Worm (Caenorhabditis elegans) whole organism, L2 larva: Measurements from ENCODE around the gene Y67D8C.7.
"Not testable (repeated sequence)": the region's sequence is repeated elsewhere in the genome, so short reads cannot be mapped to it uniquely, and the experiment has no call there.

Experiments used
- C34F6.9 ChIP-seq: fragments of 150-350 bp; optimal IDR thresholded peaks from 2 replicates; lab custom pipeline; 2014; ENCODE audit warnings: missing biosample characterization, missing genetic modification characterization
- F13H6.1 ChIP-seq: sonication (generic microtip); optimal IDR thresholded peaks from 2 replicates; lab custom pipeline; 2016; ENCODE audit warnings: missing genetic modification characterization, missing compliant biosample characterization
- R02D3.7 ChIP-seq: fragments of 150-350 bp; optimal IDR thresholded peaks from 2 replicates; lab custom pipeline; 2014; ENCODE audit warnings: missing biosample characterization, missing genetic modification characterization
- Y55F3AM.14 ChIP-seq: fragments of 200-800 bp; sonication (Bioruptor generic); optimal IDR thresholded peaks from 2 replicates; lab custom pipeline; 2018; ENCODE audit warnings: mild to moderate bottlenecking, missing genetic modification characterization, missing compliant biosample characterization
- ZK546.5 ChIP-seq: sonication (generic microtip); optimal IDR thresholded peaks from 2 replicates; lab custom pipeline; 2017; ENCODE audit warnings: missing biosample characterization, missing genetic modification characterization
- ama-1 ChIP-seq: fragments of 150-350 bp; optimal IDR thresholded peaks from 2 replicates; lab custom pipeline; 2018; ENCODE audit warnings: inconsistent platforms
- blmp-1 ChIP-seq: sonication (generic microtip); optimal IDR thresholded peaks from 2 replicates; lab custom pipeline; 2017; ENCODE audit warnings: missing genetic modification characterization, mild to moderate bottlenecking, missing compliant biosample characterization, antibody characterized with exemption, moderate library complexity; ENCODE audit not compliant: insufficient read depth
- ceh-82 ChIP-seq: fragments of 150-350 bp; optimal IDR thresholded peaks from 2 replicates; lab custom pipeline; 2014; ENCODE audit warnings: missing biosample characterization, missing genetic modification characterization
- crh-2 ChIP-seq: sonication (generic microtip); optimal IDR thresholded peaks from 2 replicates; lab custom pipeline; 2017; ENCODE audit warnings: missing biosample characterization, missing genetic modification characterization
- dmd-4 ChIP-seq: sonication (generic microtip); optimal IDR thresholded peaks from 2 replicates; lab custom pipeline; 2017; ENCODE audit warnings: missing biosample characterization, missing genetic modification characterization
- egl-27 ChIP-seq: sonication (generic microtip); optimal IDR thresholded peaks from 3 replicates; lab custom pipeline; 2017; ENCODE audit warnings: missing biosample characterization, missing genetic modification reagents, missing genetic modification characterization
- elt-3 ChIP-seq: sonication (generic microtip); optimal IDR thresholded peaks from 2 replicates; lab custom pipeline; 2017; ENCODE audit warnings: missing biosample characterization, missing genetic modification characterization
- fos-1 ChIP-seq: fragments of 150-350 bp; optimal IDR thresholded peaks from 2 replicates; lab custom pipeline; 2014; ENCODE audit warnings: missing biosample characterization, missing genetic modification characterization
- gmeb-1 ChIP-seq: fragments of 150-350 bp; optimal IDR thresholded peaks from 2 replicates; lab custom pipeline; 2014; ENCODE audit warnings: missing biosample characterization, missing genetic modification characterization
- lin-11 ChIP-seq: fragments of 150-350 bp; sonication (generic microtip); optimal IDR thresholded peaks from 2 replicates; lab custom pipeline; 2014; ENCODE audit warnings: missing biosample characterization, missing genetic modification characterization, inconsistent platforms, mixed read lengths
- lin-13 ChIP-seq: fragments of 150-350 bp; optimal IDR thresholded peaks from 2 replicates; lab custom pipeline; 2014; ENCODE audit warnings: missing biosample characterization, missing genetic modification reagents, missing genetic modification characterization
- lin-39 ChIP-seq: fragments of 150-350 bp; optimal IDR thresholded peaks from 2 replicates; lab custom pipeline; 2014; ENCODE audit warnings: missing biosample characterization, missing genetic modification reagents, missing genetic modification characterization
- lsy-2 ChIP-seq, 2 experiments: fragments of 150-350 bp in 1 of 2; sonication (generic microtip) in 1 of 2; optimal IDR thresholded peaks; 2 replicates each; lab custom pipeline; 2014 to 2017; ENCODE audit warnings: missing biosample characterization in 2 of 2, missing genetic modification characterization in 2 of 2
- mab-5 ChIP-seq: fragments of 150-350 bp; optimal IDR thresholded peaks from 2 replicates; lab custom pipeline; 2014; ENCODE audit warnings: missing biosample characterization, missing genetic modification characterization
- mbf-1 ChIP-seq: sonication (generic microtip); optimal IDR thresholded peaks from 2 replicates; lab custom pipeline; 2017; ENCODE audit warnings: missing biosample characterization, missing genetic modification characterization
- mdl-1 ChIP-seq, 2 experiments: fragments of 150-350 bp in 1 of 2; sonication (generic microtip) in 1 of 2; optimal IDR thresholded peaks; 2 replicates each; lab custom pipeline; 2017; ENCODE audit warnings: missing biosample characterization in 2 of 2, missing genetic modification characterization in 2 of 2
- nhr-10 ChIP-seq: sonication (generic microtip); optimal IDR thresholded peaks from 2 replicates; lab custom pipeline; 2017; ENCODE audit warnings: missing biosample characterization, missing genetic modification characterization
- nhr-11 ChIP-seq: fragments of 150-350 bp; optimal IDR thresholded peaks from 2 replicates; lab custom pipeline; 2014; ENCODE audit warnings: missing biosample characterization, missing genetic modification characterization
- nhr-12 ChIP-seq: fragments of 150-350 bp; optimal IDR thresholded peaks from 2 replicates; lab custom pipeline; 2014; ENCODE audit warnings: missing biosample characterization, missing genetic modification characterization
- nhr-129 ChIP-seq: fragments of 150-350 bp; optimal IDR thresholded peaks from 2 replicates; lab custom pipeline; 2014; ENCODE audit warnings: missing biosample characterization, missing genetic modification characterization
- nhr-21 ChIP-seq: fragments of 150-350 bp; optimal IDR thresholded peaks from 2 replicates; lab custom pipeline; 2014; ENCODE audit warnings: missing biosample characterization, missing genetic modification characterization
- nhr-237 ChIP-seq: fragments of 150-350 bp; optimal IDR thresholded peaks from 2 replicates; lab custom pipeline; 2014; ENCODE audit warnings: missing biosample characterization, missing genetic modification characterization
- nhr-25 ChIP-seq: fragments of 150-350 bp; sonication (generic microtip); optimal IDR thresholded peaks from 3 replicates; lab custom pipeline; 2014; ENCODE audit warnings: missing biosample characterization, missing genetic modification characterization
- nhr-6 ChIP-seq: fragments of 150-350 bp; optimal IDR thresholded peaks from 2 replicates; lab custom pipeline; 2014; ENCODE audit warnings: missing biosample characterization, missing genetic modification characterization
- nhr-77 ChIP-seq: fragments of 150-350 bp; optimal IDR thresholded peaks from 2 replicates; lab custom pipeline; 2014; ENCODE audit warnings: missing biosample characterization, missing genetic modification characterization
- peb-1 ChIP-seq: fragments of 150-350 bp; optimal IDR thresholded peaks from 2 replicates; lab custom pipeline; 2014; ENCODE audit warnings: missing biosample characterization, missing genetic modification characterization
- sem-4 ChIP-seq: fragments of 150-350 bp; optimal IDR thresholded peaks from 2 replicates; lab custom pipeline; 2014; ENCODE audit warnings: missing biosample characterization, missing genetic modification reagents, missing genetic modification characterization
- sma-3 ChIP-seq: sonication (generic microtip); optimal IDR thresholded peaks from 2 replicates; lab custom pipeline; 2016; ENCODE audit warnings: missing genetic modification reagents, missing genetic modification characterization, missing compliant biosample characterization
- sma-9 ChIP-seq, 2 experiments: fragments of 150-350 bp in 1 of 2; sonication (generic microtip) in 1 of 2; optimal IDR thresholded peaks; 2 replicates each; lab custom pipeline; 2014 to 2016; ENCODE audit warnings: missing genetic modification characterization in 2 of 2, mild to moderate bottlenecking in 1 of 2, missing biosample characterization in 1 of 2, missing compliant biosample characterization in 1 of 2, missing genetic modification reagents in 1 of 2, moderate library complexity in 1 of 2
- snpc-4 ChIP-seq: fragments of 150-350 bp; optimal IDR thresholded peaks from 2 replicates; lab custom pipeline; 2014; ENCODE audit warnings: missing biosample characterization, missing genetic modification characterization
- unc-55 ChIP-seq: fragments of 150-350 bp; sonication (generic microtip); optimal IDR thresholded peaks from 3 replicates; lab custom pipeline; 2014; ENCODE audit warnings: missing biosample characterization, missing genetic modification reagents, missing genetic modification characterization
- unc-62 ChIP-seq: fragments of 150-350 bp; optimal IDR thresholded peaks from 2 replicates; lab custom pipeline; 2014; ENCODE audit warnings: missing biosample characterization, missing genetic modification reagents, missing genetic modification characterization
- zag-1 ChIP-seq: fragments of 150-350 bp; optimal IDR thresholded peaks from 2 replicates; lab custom pipeline; 2014; ENCODE audit warnings: missing biosample characterization, missing genetic modification characterization
- ztf-1 ChIP-seq: fragments of 200-800 bp; sonication (Bioruptor generic); conservative IDR thresholded peaks from 2 replicates; pipeline ENCODE4 v1.3.6; 2022; ENCODE audit warnings: missing genetic modification characterization, missing compliant biosample characterization
- ztf-4 ChIP-seq: fragments of 150-350 bp; optimal IDR thresholded peaks from 2 replicates; lab custom pipeline; 2014; ENCODE audit warnings: missing biosample characterization, missing genetic modification characterization

The Y67D8C.7 gene

DNA sequence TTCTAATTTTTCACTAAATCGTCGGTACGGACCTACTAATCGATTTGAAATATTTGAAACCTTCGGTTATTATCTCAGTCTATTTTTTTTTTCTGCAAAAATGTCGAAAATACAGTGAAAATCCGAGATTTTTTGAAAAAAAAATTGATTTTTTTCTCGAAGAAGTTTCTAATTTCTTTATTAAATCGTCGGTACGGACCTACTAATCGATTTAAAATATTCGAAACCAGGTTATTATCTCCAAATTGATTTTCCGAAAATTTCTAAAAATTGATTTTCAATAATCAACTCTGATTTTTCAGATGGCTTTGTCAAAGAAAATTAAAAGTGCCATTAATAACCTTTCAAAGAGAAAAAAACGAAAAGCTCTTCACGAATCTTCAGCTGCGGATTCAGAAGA lies 13.3 kb downstream of the Y67D8C.7 start, which contains the start of gene ivph-3:
TSS of gene ivph-3 (plus strand) at position 301 of the 400 bp plus-strand sequence.
- TF ChIP-seq nhr-6 (no peak), peb-1 (tag; lab: Kevin White, UChicago) (no peak), nhr-21 (tag; lab: Kevin White, UChicago) (no peak), nhr-12 (tag; lab: Kevin White, UChicago) (no peak), sma-3 (GFP tag; lab: Kevin White, UChicago) (no peak), zag-1 (tag; lab: Kevin White, UChicago) (no peak), F13H6.1 (tag; lab: Kevin White, UChicago) (no peak), C34F6.9 (no peak), elt-3 (no peak), Y55F3AM.14 (no peak), lin-13 (no peak), nhr-237 (tag; lab: Kevin White, UChicago) (no peak), dmd-4 (tag; lab: Kevin White, UChicago) (no peak), R02D3.7 (tag; lab: Kevin White, UChicago) (no peak), sma-9 (GFP tag; optimal IDR thresholded peaks at IDR 0.05; lab: Kevin White, UChicago) (no peak), sma-9 (tag; optimal IDR thresholded peaks at IDR 0.05; lab: Kevin White, UChicago) (no peak), nhr-11 (tag; lab: Kevin White, UChicago) (no peak), snpc-4 (no peak)

DNA sequence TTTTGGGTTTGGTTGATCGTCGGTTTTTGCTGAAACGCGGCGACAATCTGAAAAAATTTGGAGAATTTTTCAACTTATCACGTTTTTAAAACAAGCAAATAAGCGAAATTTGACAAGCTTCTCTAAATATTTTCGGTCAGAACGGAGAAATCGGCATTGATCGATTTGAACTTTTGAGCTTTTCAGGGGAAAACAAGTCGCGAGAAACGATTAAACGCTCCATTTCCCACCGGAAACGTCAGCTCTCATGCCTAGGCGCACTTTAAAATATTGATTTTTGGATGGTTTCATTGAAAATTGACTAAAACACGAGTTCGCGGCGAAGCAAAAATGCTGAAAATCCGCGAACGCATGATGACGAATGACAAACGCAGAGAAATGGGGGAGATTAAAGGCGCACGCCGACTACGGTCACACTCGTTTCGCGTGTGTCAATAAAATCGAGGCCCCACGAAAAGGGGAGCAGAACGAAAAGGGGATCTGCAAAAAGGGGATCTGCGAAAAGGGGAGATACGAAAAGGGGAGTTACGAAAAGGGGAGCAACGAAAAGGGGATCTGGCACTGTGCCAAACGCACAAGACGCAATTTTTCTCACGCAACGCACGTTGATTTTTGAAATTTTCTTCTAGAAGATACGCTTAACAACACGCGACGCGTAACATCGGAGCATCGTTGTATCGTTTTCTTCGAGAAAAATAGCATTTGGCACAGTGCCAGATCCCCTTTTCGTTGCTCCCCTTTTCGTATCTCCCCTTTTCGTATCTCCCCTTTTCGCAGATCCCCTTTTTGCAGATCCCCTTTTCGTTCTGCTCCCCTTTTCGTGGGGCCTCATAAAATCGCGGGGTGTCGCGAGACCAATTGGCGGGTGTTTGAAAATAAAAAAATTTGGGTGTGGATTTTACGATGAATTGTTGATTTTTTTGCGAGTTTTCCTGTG lies 16.4 kb downstream of the Y67D8C.7 start, which contains the start of gene eel-1:
TSS of gene eel-1 (minus strand) at position 51 of the 937 bp plus-strand sequence.
- TF ChIP-seq lin-11 (peak; percentile 75), mab-5 (tag; lab: Kevin White, UChicago) (peak; percentile 96), nhr-6 (peak; percentile 87), ama-1 (lab: Kevin White, UChicago) (peak; percentile 61), mdl-1 (tag; optimal IDR thresholded peaks at IDR 0.05; lab: Kevin White, UChicago) (peak; percentile 21 to 72), nhr-12 (tag; lab: Kevin White, UChicago) (peak; percentile 23), nhr-10 (peak; percentile 60), ZK546.5 (tag; lab: Kevin White, UChicago) (peak; percentile 79), lin-13 (peak; percentile 97), nhr-237 (tag; lab: Kevin White, UChicago) (peak; percentile 3), ceh-82 (tag; lab: Kevin White, UChicago) (peak; percentile 83), nhr-25 (peak; percentile 90), nhr-77 (tag; lab: Kevin White, UChicago) (peak; percentile 7), ztf-1 (GFP tag; lab: Robert Waterston, UW) (0 out of 2 replicates have a peak, but pooled peaks have one; percentile 63), crh-2 (peak; percentile 88), unc-55 (GFP tag; lab: Kevin White, UChicago) (peak; percentile 84), blmp-1 (tag; lab: Kevin White, UChicago) (peak; percentile 28), C34F6.9 (peak; percentile 80), sma-9 (GFP tag; optimal IDR thresholded peaks at IDR 0.05; lab: Kevin White, UChicago) (peak; percentile 95), unc-62 (GFP tag; lab: Kevin White, UChicago) (peak; percentile 29), ztf-4 (tag; lab: Kevin White, UChicago) (peak; percentile 82), sma-3 (GFP tag; lab: Kevin White, UChicago) (peak; percentile 98), gmeb-1 (tag; lab: Kevin White, UChicago) (peak; percentile 92), snpc-4 (peak; percentile 35), nhr-129 (tag; lab: Kevin White, UChicago) (peak; percentile 82), fos-1 (tag; lab: Kevin White, UChicago) (peak; percentile 66), Y55F3AM.14 (peak; percentile 91), lsy-2 (tag; optimal IDR thresholded peaks at IDR 0.05; lab: Kevin White, UChicago) (peak; percentile 98 to 99), egl-27 (tag; lab: Kevin White, UChicago) (peak; percentile 56), lin-39 (tag; lab: Kevin White, UChicago) (peak; percentile 63), zag-1 (tag; lab: Kevin White, UChicago) (peak; percentile 47), nhr-21 (tag; lab: Kevin White, UChicago) (peak; percentile 89), mbf-1 (peak; percentile 6), F13H6.1 (tag; lab: Kevin White, UChicago) (peak; percentile 96), sem-4 (tag; lab: Kevin White, UChicago) (peak; percentile 91)
- not testable (repeated sequence) for TF ChIP-seq sma-9 (tag; optimal IDR thresholded peaks at IDR 0.05; lab: Kevin White, UChicago)
